Worm (Caenorhabditis elegans): Measurements from ENCODE around the gene F59A6.2.

The F59A6.2 gene

DNA sequence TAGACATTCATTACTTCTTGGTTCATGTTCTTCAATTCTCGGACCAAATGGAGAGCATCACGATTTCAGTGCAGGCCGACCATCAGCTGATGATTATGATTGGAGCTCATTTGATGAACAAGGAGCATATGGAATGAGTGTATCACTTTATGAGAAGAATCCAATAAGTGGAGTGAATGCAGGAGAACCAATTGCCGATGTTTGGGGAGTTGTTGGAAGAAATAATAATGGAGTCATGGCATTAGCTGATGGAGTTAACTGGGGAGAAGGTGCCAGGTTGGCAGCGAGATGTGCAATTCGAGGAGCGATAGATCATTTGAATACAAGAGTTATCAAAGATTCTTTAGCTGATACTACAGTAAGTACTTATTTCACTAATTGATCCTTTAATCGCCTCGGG lies 36.3 kb downstream of the F59A6.2 start:
- TF ChIP-seq alr-1 (tag; optimal IDR thresholded peaks at IDR 0.05), result no peak
- TF ChIP-seq F13H6.1 (tag; optimal IDR thresholded peaks at IDR 0.05), result no peak
- TF ChIP-seq peb-1 (tag; optimal IDR thresholded peaks at IDR 0.05), result no peak

DNA sequence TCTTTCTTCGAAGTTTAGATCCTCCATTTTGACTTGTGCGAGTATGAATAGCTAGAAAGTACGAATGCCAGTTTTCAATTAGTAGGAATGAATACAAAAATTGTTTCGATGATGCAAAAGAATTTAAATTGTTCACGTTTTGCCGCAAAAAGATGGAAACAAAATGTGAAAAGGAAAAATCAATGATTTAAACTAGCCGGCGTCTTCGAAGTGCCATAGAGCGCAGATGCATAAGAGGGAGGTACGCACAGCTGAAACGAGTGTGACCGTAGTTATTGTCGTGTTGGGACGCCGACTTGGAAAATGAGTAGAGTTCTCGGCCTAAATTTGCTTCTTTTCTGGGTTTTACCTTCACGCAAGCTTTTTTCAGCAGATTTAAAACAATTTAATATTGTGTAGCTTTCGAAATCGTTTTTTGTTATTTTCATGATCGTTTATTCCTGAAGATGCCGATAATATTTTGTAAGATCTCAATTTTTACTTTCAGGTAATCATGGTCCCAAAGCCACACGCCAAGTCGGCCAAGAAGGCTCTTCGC lies 40.7 kb downstream of the F59A6.2 start, which contains the start of the genes ify-1 and rpl-22:
ify-1 (minus strand) TSS at position 51 of the 538 bp plus-strand sequence.
rpl-22 (plus strand) TSS at position 488 of the 538 bp plus-strand sequence.
- TF ChIP-seq R02D3.7 (tag; optimal IDR thresholded peaks at IDR 0.05) (peak; percentile 43), ama-1 (optimal IDR thresholded peaks at IDR 0.05) (peak; percentile 71), mab-5 (tag; optimal IDR thresholded peaks at IDR 0.05) (peak; percentile 90), ZK546.5 (tag; optimal IDR thresholded peaks at IDR 0.05) (peak; percentile 83), crh-2 (tag; optimal IDR thresholded peaks at IDR 0.05) (peak; percentile 98), blmp-1 (tag; optimal IDR thresholded peaks at IDR 0.05; ENCODE audit: insufficient read depth) (peak; percentile 86), mdl-1 (tag; optimal IDR thresholded peaks at IDR 0.05) (peak in 1 of 2 experiments; percentile 51), peb-1 (tag; optimal IDR thresholded peaks at IDR 0.05) (no peak), sem-4 (tag; optimal IDR thresholded peaks at IDR 0.05) (peak; percentile 93), lin-13 (GFP tag; optimal IDR thresholded peaks at IDR 0.05) (peak; percentile 95), ztf-11 (tag; optimal IDR thresholded peaks at IDR 0.05) (no peak), C34F6.9 (tag; optimal IDR thresholded peaks at IDR 0.05) (peak; percentile 96), ztf-4 (tag; optimal IDR thresholded peaks at IDR 0.05) (peak; percentile 90), ceh-16 (tag; optimal IDR thresholded peaks at IDR 0.05) (peak; percentile 71), elt-3 (tag; optimal IDR thresholded peaks at IDR 0.05) (no peak), F13H6.1 (tag; optimal IDR thresholded peaks at IDR 0.05) (peak; percentile 92), sma-3 (GFP tag; optimal IDR thresholded peaks at IDR 0.05) (peak; percentile 94), nhr-10 (tag; optimal IDR thresholded peaks at IDR 0.05) (peak; percentile 34), lsy-2 (tag; optimal IDR thresholded peaks at IDR 0.05) (peak; percentile 98 to 100), dmd-4 (tag; optimal IDR thresholded peaks at IDR 0.05) (no peak), unc-55 (GFP tag; optimal IDR thresholded peaks at IDR 0.05) (peak; percentile 99), skn-1 (tag; optimal IDR thresholded peaks at IDR 0.05) (no peak), nhr-12 (tag; optimal IDR thresholded peaks at IDR 0.05) (no peak), fos-1 (tag; optimal IDR thresholded peaks at IDR 0.05) (peak; percentile 83), Y55F3AM.14 (GFP tag; optimal IDR thresholded peaks at IDR 0.05) (peak; percentile 28), ztf-1 (GFP tag; conservative IDR thresholded peaks at IDR 0.05) (no peak), gmeb-1 (tag; optimal IDR thresholded peaks at IDR 0.05) (peak; percentile 95), lin-39 (tag; optimal IDR thresholded peaks at IDR 0.05) (no peak), nhr-237 (tag; optimal IDR thresholded peaks at IDR 0.05) (no peak), nhr-25 (tag; optimal IDR thresholded peaks at IDR 0.05) (peak; percentile 95), nhr-11 (tag; optimal IDR thresholded peaks at IDR 0.05) (peak; percentile 37), unc-62 (GFP tag; optimal IDR thresholded peaks at IDR 0.05) (peak; percentile 47), ceh-82 (tag; optimal IDR thresholded peaks at IDR 0.05) (peak; percentile 73), sma-9 (GFP tag; optimal IDR thresholded peaks at IDR 0.05) (peak; percentile 94), sma-9 (tag; optimal IDR thresholded peaks at IDR 0.05) (no peak), egl-27 (tag; optimal IDR thresholded peaks at IDR 0.05) (peak; percentile 39), nhr-6 (tag; optimal IDR thresholded peaks at IDR 0.05) (peak; percentile 89), lin-11 (tag; optimal IDR thresholded peaks at IDR 0.05) (peak; percentile 96), elt-1 (tag; optimal IDR thresholded peaks at IDR 0.05) (no peak), nhr-23 (tag; optimal IDR thresholded peaks at IDR 0.05) (no peak), nhr-21 (tag; optimal IDR thresholded peaks at IDR 0.05) (peak; percentile 94), snpc-4 (tag; optimal IDR thresholded peaks at IDR 0.05) (peak; percentile 94), nhr-129 (tag; optimal IDR thresholded peaks at IDR 0.05) (peak; percentile 98), nhr-77 (tag; optimal IDR thresholded peaks at IDR 0.05) (peak; percentile 76), unc-39 (tag; optimal IDR thresholded peaks at IDR 0.05) (no peak), zag-1 (tag; optimal IDR thresholded peaks at IDR 0.05) (peak; percentile 78), mbf-1 (tag; optimal IDR thresholded peaks at IDR 0.05) (no peak), aly-2 (tag; optimal IDR thresholded peaks at IDR 0.05) (no peak), alr-1 (tag; optimal IDR thresholded peaks at IDR 0.05) (no peak)
